Worm (Caenorhabditis elegans) whole organism, L1 larva: ENCODE data around the gene tnc-2.

ENCODE experiments used
- ceh-90 ChIP-seq: sonication (generic microtip); optimal IDR thresholded peaks from 2 replicates; lab custom pipeline; 2016; ENCODE audit warnings: missing genetic modification characterization, missing compliant biosample characterization
- elt-2 ChIP-seq: sonication (generic microtip); optimal IDR thresholded peaks from 2 replicates; lab custom pipeline; 2016; ENCODE audit warnings: missing genetic modification characterization, mild to moderate bottlenecking, inconsistent platforms, missing compliant biosample characterization, missing genetic modification reagents
- sup-37 ChIP-seq: fragments of 200-800 bp; sonication (Bioruptor generic); optimal IDR thresholded peaks from 2 replicates; lab custom pipeline; 2018; ENCODE audit warnings: mild to moderate bottlenecking, missing genetic modification characterization, missing compliant biosample characterization
- swsn-7 ChIP-seq: sonication (generic microtip); optimal IDR thresholded peaks from 2 replicates; lab custom pipeline; 2016; ENCODE audit warnings: missing genetic modification characterization, missing compliant biosample characterization

- TF ChIP-seq swsn-7 (no peak), elt-2 (tag; lab: Kevin White, UChicago) (no peak), sup-37 (no peak), ceh-90 (no peak)
Observed at ce11 chrII:10504729-10505128, 38.1 kb downstream of the tnc-2 start.
